Fruit fly (Drosophila melanogaster) whole organism, prepupa: ENCODE results near the gene CG10559.

ENCODE experiments used
- CG10669 ChIP-seq: fragments of 200-800 bp; sonication (Bioruptor generic); optimal IDR thresholded peaks from 3 replicates; lab custom pipeline; 2018; ENCODE audit warnings: missing biosample characterization, mild to moderate bottlenecking, missing genetic modification characterization, moderate library complexity
- CG11762 ChIP-seq: fragments of 200-800 bp; sonication (Bioruptor generic); optimal IDR thresholded peaks from 3 replicates; lab custom pipeline; 2016; ENCODE audit warnings: missing biosample characterization, missing genetic modification characterization; ENCODE audit not compliant: insufficient read depth
- CG11902 ChIP-seq: fragments of 200-800 bp; sonication (Bioruptor generic); optimal IDR thresholded peaks from 3 replicates; lab custom pipeline; 2016; ENCODE audit warnings: missing biosample characterization, missing genetic modification characterization
- CG16779 ChIP-seq: fragments of 200-800 bp; sonication (Bioruptor generic); optimal IDR thresholded peaks from 3 replicates; lab custom pipeline; 2017; ENCODE audit warnings: missing biosample characterization, mild to moderate bottlenecking, missing genetic modification characterization
- CG3032 ChIP-seq: fragments of 200-800 bp; optimal IDR thresholded peaks from 2 replicates; lab custom pipeline; 2019; ENCODE audit warnings: missing biosample characterization, mild to moderate bottlenecking, missing genetic modification characterization, moderate library complexity
- CG6163 ChIP-seq: fragments of 200-800 bp; sonication (Bioruptor generic); IDR thresholded peaks from 3 replicates; pipeline ENCODE4 v1.3.6; 2022; ENCODE audit warnings: missing biosample characterization, missing genetic modification characterization
- CG6792 ChIP-seq: fragments of 200-800 bp; sonication (Bioruptor generic); optimal IDR thresholded peaks from 3 replicates; lab custom pipeline; 2016; ENCODE audit warnings: missing biosample characterization, missing genetic modification characterization
- CG6808 ChIP-seq: fragments of 200-800 bp; sonication (Bioruptor generic); optimal IDR thresholded peaks from 3 replicates; lab custom pipeline; 2017; ENCODE audit warnings: missing biosample characterization, missing genetic modification characterization, mild to moderate bottlenecking, moderate library complexity, missing genetic modification reagents
- CG6854 ChIP-seq: fragments of 200-800 bp; sonication (Bioruptor generic); optimal IDR thresholded peaks from 2 replicates; lab custom pipeline; 2017; ENCODE audit warnings: missing biosample characterization, mild to moderate bottlenecking, missing genetic modification characterization
- CG8319 ChIP-seq: fragments of 200-800 bp; sonication (Bioruptor generic); optimal IDR thresholded peaks from 3 replicates; lab custom pipeline; 2016; ENCODE audit warnings: missing biosample characterization, missing genetic modification characterization
- CG8632 ChIP-seq: fragments of 200-800 bp; sonication (Bioruptor generic); optimal IDR thresholded peaks from 3 replicates; lab custom pipeline; 2016; ENCODE audit warnings: missing biosample characterization, missing genetic modification characterization
- CG9139 ChIP-seq: fragments of 200-800 bp; sonication (Bioruptor generic); optimal IDR thresholded peaks from 3 replicates; lab custom pipeline; 2017; ENCODE audit warnings: missing biosample characterization, mild to moderate bottlenecking, missing genetic modification characterization
- Eip78C ChIP-seq: fragments of 200-800 bp; sonication (Bioruptor generic); peaks from one replicate; lab custom pipeline; 2016; ENCODE audit warnings: missing biosample characterization, missing genetic modification characterization
- Ets21C ChIP-seq: fragments of 200-800 bp; sonication (Bioruptor generic); optimal IDR thresholded peaks from 3 replicates; lab custom pipeline; 2016; ENCODE audit warnings: missing biosample characterization, missing genetic modification characterization
- Ets96B ChIP-seq: fragments of 200-800 bp; optimal IDR thresholded peaks from 2 replicates; lab custom pipeline; 2019; ENCODE audit warnings: missing biosample characterization, mild to moderate bottlenecking, missing genetic modification characterization, moderate library complexity
- Hr39 ChIP-seq: fragments of 200-800 bp; sonication (Bioruptor generic); optimal IDR thresholded peaks from 2 replicates; lab custom pipeline; 2016; ENCODE audit warnings: missing biosample characterization, missing genetic modification characterization
- Hr4 ChIP-seq: fragments of 200-800 bp; sonication (Bioruptor generic); optimal IDR thresholded peaks from 3 replicates; lab custom pipeline; 2016; ENCODE audit warnings: missing biosample characterization, missing genetic modification characterization
- Met ChIP-seq: fragments of 200-800 bp; sonication (Bioruptor generic); optimal IDR thresholded peaks from 3 replicates; lab custom pipeline; 2016; ENCODE audit warnings: missing biosample characterization, missing genetic modification characterization
- Sox102F ChIP-seq: fragments of 200-800 bp; sonication (Bioruptor generic); optimal IDR thresholded peaks from 2 replicates; lab custom pipeline; 2016; ENCODE audit warnings: missing biosample characterization, mild to moderate bottlenecking, missing genetic modification characterization
- Sox15 ChIP-seq: fragments of 200-800 bp; sonication (Bioruptor generic); optimal IDR thresholded peaks from 3 replicates; lab custom pipeline; 2016; ENCODE audit warnings: missing biosample characterization, missing genetic modification characterization
- dsx ChIP-seq: fragments of 200-800 bp; optimal IDR thresholded peaks from 3 replicates; lab custom pipeline; 2019; ENCODE audit warnings: missing biosample characterization, mild to moderate bottlenecking, missing genetic modification characterization, moderate library complexity; ENCODE audit not compliant: poor library complexity, severe bottlenecking
- eg ChIP-seq: fragments of 200-800 bp; sonication (Bioruptor generic); IDR thresholded peaks from 3 replicates; pipeline ENCODE4 v1.3.6; 2022; ENCODE audit warnings: missing biosample characterization, missing genetic modification characterization
- esn ChIP-seq: fragments of 200-800 bp; sonication (Bioruptor generic); optimal IDR thresholded peaks from 2 replicates; lab custom pipeline; 2016; ENCODE audit warnings: missing biosample characterization, mild to moderate bottlenecking, missing genetic modification characterization, moderate library complexity
- fd59A ChIP-seq: fragments of 200-800 bp; sonication (Bioruptor generic); optimal IDR thresholded peaks from 2 replicates; lab custom pipeline; 2017; ENCODE audit warnings: missing biosample characterization, mild to moderate bottlenecking, missing genetic modification characterization, missing genetic modification reagents
- fkh ChIP-seq: fragments of 200-800 bp; sonication (Bioruptor generic); optimal IDR thresholded peaks from 3 replicates; lab custom pipeline; 2017; ENCODE audit warnings: missing biosample characterization, mild to moderate bottlenecking, missing genetic modification characterization, moderate library complexity
- pdm3 ChIP-seq: fragments of 200-800 bp; sonication (Bioruptor generic); optimal IDR thresholded peaks from 3 replicates; lab custom pipeline; 2016; ENCODE audit warnings: missing biosample characterization, missing genetic modification characterization
- salr ChIP-seq, 2 experiments: fragments of 200-800 bp; sonication (Bioruptor generic); optimal IDR thresholded peaks; 3 replicates each; lab custom pipeline; 2016 to 2018; ENCODE audit warnings: missing biosample characterization in 2 of 2, missing genetic modification characterization in 2 of 2, mild to moderate bottlenecking in 1 of 2
- spab ChIP-seq: fragments of 200-800 bp; sonication (Bioruptor generic); optimal IDR thresholded peaks from 2 replicates; lab custom pipeline; 2017; ENCODE audit warnings: missing biosample characterization, mild to moderate bottlenecking, missing genetic modification characterization, missing genetic modification reagents
- ss ChIP-seq, 2 experiments: fragments of 200-800 bp; sonication (Bioruptor generic); optimal IDR thresholded peaks; 2 replicates in 1 of 2; 3 replicates in 1 of 2; lab custom pipeline; 2017 to 2018; ENCODE audit warnings: mild to moderate bottlenecking in 2 of 2, missing biosample characterization in 2 of 2, missing genetic modification characterization in 2 of 2, moderate library complexity in 1 of 2
- vri ChIP-seq: fragments of 200-800 bp; sonication (Bioruptor generic); optimal IDR thresholded peaks from 3 replicates; lab custom pipeline; 2016; ENCODE audit warnings: missing biosample characterization, mild to moderate bottlenecking, missing genetic modification characterization

CG10559 gene

DNA sequence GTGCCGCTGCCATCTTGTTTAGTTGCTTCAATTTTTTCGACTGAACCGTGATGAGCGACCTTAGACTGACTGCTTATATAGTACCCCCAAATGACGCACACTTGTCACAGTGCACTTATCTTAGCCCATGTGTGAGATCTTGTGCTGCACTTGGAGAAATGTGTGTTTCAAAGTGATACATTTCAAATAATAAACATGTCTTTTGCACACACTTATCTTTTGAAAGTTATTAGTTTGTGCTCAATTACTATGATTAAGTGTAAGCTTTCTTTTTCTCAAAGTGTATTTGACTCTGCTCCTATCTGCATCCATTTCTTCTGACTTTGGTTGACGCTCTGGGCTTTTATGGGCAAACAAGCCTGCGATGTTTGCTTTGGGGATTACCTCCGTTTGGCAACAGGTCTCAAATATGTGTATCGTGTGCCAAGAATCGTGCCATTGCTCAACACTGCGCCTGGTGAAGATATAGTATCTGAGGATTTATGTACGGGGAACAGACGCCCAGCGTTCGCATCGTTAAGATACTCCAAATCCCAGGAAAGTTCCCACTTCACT, 36.0 kb downstream of the CG10559 start, which contains the start of gene CG10514 (continued):
- no peak for TF ChIP-seq dsx (GFP tag; lab: Kevin White, UChicago)

DNA sequence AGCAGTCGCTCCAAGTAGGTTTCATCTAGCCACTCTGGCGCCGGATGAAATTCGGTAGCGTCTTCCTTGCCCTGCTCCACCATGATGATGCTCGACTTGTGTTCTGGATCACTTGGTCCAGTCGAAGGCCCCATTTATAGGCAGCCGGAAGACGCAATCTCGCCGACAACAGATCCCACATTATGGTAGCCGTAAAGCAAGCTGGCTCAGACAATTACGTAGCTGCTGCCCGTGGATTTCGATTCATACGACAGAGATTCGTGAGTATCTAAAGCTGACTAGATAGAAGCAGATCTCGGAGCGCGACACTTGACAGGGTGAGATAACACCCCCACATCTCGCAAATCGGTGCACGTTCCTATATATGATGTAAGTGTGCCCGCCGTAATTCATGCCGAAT, 38.8 kb downstream of the CG10559 start, which contains the start of gene CG10513:
TSS of gene CG10513 (minus strand) at position 101 of the 400 bp plus-strand sequence.
- TF ChIP-seq vri (GFP tag; lab: Kevin White, UChicago) = peak; percentile 6
- TF ChIP-seq CG11902 (GFP tag; lab: Kevin White, UChicago) = no peak
- TF ChIP-seq, all 60 proteins: peak for 1

- TF ChIP-seq CG6163 (GFP tag; lab: Robert Waterston, UW) = no peak
- TF ChIP-seq fkh = peak; percentile 71
- peak; percentile 2 for TF ChIP-seq CG16779
- TF ChIP-seq vri (GFP tag; lab: Kevin White, UChicago) = peak; percentile 63
- TF ChIP-seq, all 60 proteins: peak for 3
Observed at dm6 chr3R:25275276-25275675, 40.6 kb downstream of the CG10559 start.

dm6 chr3R:25273537-25273936, 42.4 kb downstream of the CG10559 start, which contains the start of gene CG11878:
TSS of gene CG11878 (plus strand) at chr3R:25273837.
- TF ChIP-seq Eip78C (GFP tag; lab: Kevin White, UChicago) (no peak), Met (GFP tag; lab: Kevin White, UChicago) (no peak), CG8319 (GFP tag; lab: Kevin White, UChicago) (no peak), vri (GFP tag; lab: Kevin White, UChicago) (no peak), eg (GFP tag; lab: Robert Waterston, UW) (no peak), Sox102F (GFP tag; lab: Kevin White, UChicago) (no peak), CG6792 (GFP tag; lab: Kevin White, UChicago) (no peak), Hr4 (GFP tag; lab: Kevin White, UChicago) (no peak), Sox15 (GFP tag; lab: Kevin White, UChicago) (no peak), Hr39 (GFP tag; lab: Kevin White, UChicago) (no peak), salr (GFP tag; optimal IDR thresholded peaks at IDR 0.05; lab: Kevin White, UChicago) (no peak)
- TF ChIP-seq, all 60 proteins: peak for 0

DNA sequence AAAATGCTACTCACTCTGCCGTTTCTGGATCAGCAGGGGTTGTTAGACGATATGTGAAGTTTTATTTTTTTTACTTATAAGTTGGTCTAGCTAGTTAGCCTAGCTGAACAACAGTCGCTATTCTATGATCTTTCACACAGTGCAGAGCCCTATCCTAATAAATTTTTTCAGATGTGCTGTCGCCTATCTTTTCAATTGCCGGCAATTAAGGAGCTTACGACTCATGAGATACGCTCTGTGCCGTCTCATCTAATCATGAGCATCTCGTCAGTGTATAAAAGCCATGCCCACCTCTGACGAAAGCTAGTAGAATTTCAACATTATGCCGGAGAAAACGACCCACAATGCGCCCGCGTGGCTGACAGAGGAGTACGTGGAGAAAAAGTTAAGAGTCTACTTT, 46.0 kb downstream of the CG10559 start, which contains the start of the genes CG11889 and CG11891:
TSS of gene CG11889 (plus strand) at position 301 of the 400 bp plus-strand sequence.
TSS of gene CG11891 (plus strand) at position 301 of the 400 bp plus-strand sequence.
- TF ChIP-seq CG3032 (tag; lab: Kevin White, UChicago) = no peak
- no peak for TF ChIP-seq Ets21C (GFP tag; lab: Kevin White, UChicago)
- TF ChIP-seq CG11762 (GFP tag; lab: Kevin White, UChicago) = no peak
- TF ChIP-seq Ets96B (tag; lab: Kevin White, UChicago) = no peak
- TF ChIP-seq vri (GFP tag; lab: Kevin White, UChicago) = no peak
- no peak for TF ChIP-seq CG9139 (GFP tag; lab: Kevin White, UChicago)
- no peak for TF ChIP-seq ss (GFP tag; optimal IDR thresholded peaks at IDR 0.05; lab: Kevin White, UChicago)
- TF ChIP-seq spab (GFP tag; lab: Kevin White, UChicago) = no peak
- TF ChIP-seq CG6808 (GFP tag; lab: Kevin White, UChicago) = no peak
- TF ChIP-seq CG8632 (GFP tag; lab: Kevin White, UChicago) = no peak
- no peak for TF ChIP-seq CG8319 (GFP tag; lab: Kevin White, UChicago)
- no peak for TF ChIP-seq fd59A (GFP tag; lab: Kevin White, UChicago)
- no peak for TF ChIP-seq pdm3 (GFP tag; lab: Kevin White, UChicago)
- no peak for TF ChIP-seq CG10669 (GFP tag; lab: Kevin White, UChicago)
- TF ChIP-seq CG6854 (GFP tag; lab: Kevin White, UChicago) = no peak
- TF ChIP-seq esn (GFP tag; lab: Kevin White, UChicago) = no peak
- no peak for TF ChIP-seq dsx (GFP tag; lab: Kevin White, UChicago)
